Worm (Caenorhabditis elegans) whole organism, young adult: ENCODE results near the gene F55G7.1.

Source experiments
- akir-1 ChIP-seq: fragments of 200-800 bp; sonication (Bioruptor generic); optimal IDR thresholded peaks from 2 replicates; lab custom pipeline; 2018; ENCODE audit warnings: mild to moderate bottlenecking, missing genetic modification characterization, moderate library complexity, missing compliant biosample characterization
- ceh-40 ChIP-seq: fragments of 200-800 bp; sonication (Bioruptor generic); IDR thresholded peaks from 2 replicates; pipeline ENCODE4 v1.3.6; 2022; ENCODE audit warnings: missing genetic modification characterization, missing compliant biosample characterization
- chd-7 ChIP-seq: sonication (generic microtip); optimal IDR thresholded peaks from 2 replicates; lab custom pipeline; 2016; ENCODE audit warnings: mild to moderate bottlenecking, missing genetic modification characterization, moderate library complexity, missing compliant biosample characterization
- die-1 ChIP-seq: sonication (generic microtip); optimal IDR thresholded peaks from 2 replicates; lab custom pipeline; 2016; ENCODE audit warnings: missing genotype, mild to moderate bottlenecking, missing genetic modification characterization, missing compliant biosample characterization
- egl-44 ChIP-seq: fragments of 200-800 bp; sonication (Bioruptor generic); IDR thresholded peaks from 2 replicates; pipeline ENCODE4 v1.3.6; 2022; ENCODE audit warnings: missing genetic modification reagents, missing genetic modification characterization, missing compliant biosample characterization
- nfya-1 ChIP-seq: sonication (generic microtip); optimal IDR thresholded peaks from 2 replicates; lab custom pipeline; 2017; ENCODE audit warnings: antibody characterized with exemption, missing compliant biosample characterization, missing genetic modification characterization, borderline replicate concordance; ENCODE audit not compliant: insufficient read depth
- pha-4 ChIP-seq: fragments of 150-350 bp; sonication (generic microtip); optimal IDR thresholded peaks from 2 replicates; lab custom pipeline; 2014; ENCODE audit warnings: missing biosample characterization, missing genetic modification reagents, missing genetic modification characterization
- snpc-1.1 ChIP-seq: sonication (generic microtip); optimal IDR thresholded peaks from 2 replicates; lab custom pipeline; 2017; ENCODE audit warnings: missing genetic modification characterization, mild to moderate bottlenecking, missing compliant biosample characterization, antibody characterized with exemption, moderate library complexity, missing genotype, missing genetic modification reagents; ENCODE audit not compliant: insufficient read depth
- snpc-4 ChIP-seq, 5 experiments: fragments of 150-350 bp in 1 of 5; sonication (generic microtip) in 4 of 5; optimal IDR thresholded peaks; 2 replicates each; lab custom pipeline; 2014 to 2018; ENCODE audit warnings: missing genetic modification characterization in 5 of 5, missing biosample characterization in 3 of 5, antibody characterized with exemption in 2 of 5, mild to moderate bottlenecking in 2 of 5, missing compliant biosample characterization in 2 of 5, missing genotype in 2 of 5, moderate library complexity in 2 of 5, missing genetic modification reagents in 1 of 5
- unc-130 ChIP-seq: sonication (generic microtip); optimal IDR thresholded peaks from 2 replicates; lab custom pipeline; 2016; ENCODE audit warnings: missing genetic modification reagents, missing genetic modification characterization, missing compliant biosample characterization
- ztf-18 ChIP-seq: sonication (generic microtip); optimal IDR thresholded peaks from 2 replicates; lab custom pipeline; 2016; ENCODE audit warnings: missing genotype, mild to moderate bottlenecking, missing genetic modification characterization, missing compliant biosample characterization
- ztf-3 ChIP-seq: fragments of 200-800 bp; sonication (Bioruptor generic); optimal IDR thresholded peaks from 2 replicates; lab custom pipeline; 2018; ENCODE audit warnings: mild to moderate bottlenecking, missing genetic modification characterization, missing compliant biosample characterization

- TF ChIP-seq unc-130 (GFP tag; lab: Kevin White, UChicago) (no peak), akir-1 (GFP tag; lab: Kevin White, UChicago) (no peak), ztf-18 (no peak), snpc-1.1 (tag; lab: Kevin White, UChicago) (no peak), snpc-4 (GFP tag; optimal IDR thresholded peaks at IDR 0.05; lab: Kevin White, UChicago) (no peak), snpc-4 (tag; optimal IDR thresholded peaks at IDR 0.05; lab: Kevin White, UChicago) (no peak), die-1 (tag; lab: Kevin White, UChicago) (no peak), nfya-1 (no peak), ceh-40 (no peak), ztf-3 (GFP tag; lab: Kevin White, UChicago) (no peak), egl-44 (GFP tag; lab: Robert Waterston, UW) (no peak), chd-7 (tag; lab: Kevin White, UChicago) (no peak), pha-4 (tag; lab: Kevin White, UChicago) (no peak)
Observed at ce11 chrX:11955125-11955524, 30.9 kb downstream of the F55G7.1 start, which contains the start of gene T08D10.3.
